Fruit fly (Drosophila melanogaster): Measurements from ENCODE around the gene Fur2.

- TF ChIP-seq CG5204 (GFP tag; optimal IDR thresholded peaks at IDR 0.05), result no peak
- no peak for TF ChIP-seq CG12768 (GFP tag; optimal IDR thresholded peaks at IDR 0.05)
- TF ChIP-seq CG7101 (tag; optimal IDR thresholded peaks at IDR 0.05), result no peak
Observed at dm6 chrX:16426478-16427052, 53.7 kb downstream of the Fur2 start.
